Fruit fly (Drosophila melanogaster): ENCODE results near the gene Mcr.

- TF ChIP-seq bab1 (GFP tag; optimal IDR thresholded peaks at IDR 0.05) (peak; percentile 62), toe (GFP tag; optimal IDR thresholded peaks at IDR 0.05) (no peak), kay (GFP tag; ENCODE audit: borderline replicate concordance) (peak; percentile 33), CG7101 (tag; optimal IDR thresholded peaks at IDR 0.05) (peak; percentile 20), CG11617 (GFP tag; optimal IDR thresholded peaks at IDR 0.05) (no peak), CG12768 (GFP tag; optimal IDR thresholded peaks at IDR 0.05) (no peak), tj (GFP tag; optimal IDR thresholded peaks at IDR 0.05) (no peak), Mnt (GFP tag; optimal IDR thresholded peaks at IDR 0.05) (peak; percentile 58)
Measured at dm6 chr2L:8083427-8084295, 879 bp upstream of the Mcr start.
